Fruit fly (Drosophila melanogaster): ENCODE measurements around the gene CG32591.

CG32591 gene

DNA sequence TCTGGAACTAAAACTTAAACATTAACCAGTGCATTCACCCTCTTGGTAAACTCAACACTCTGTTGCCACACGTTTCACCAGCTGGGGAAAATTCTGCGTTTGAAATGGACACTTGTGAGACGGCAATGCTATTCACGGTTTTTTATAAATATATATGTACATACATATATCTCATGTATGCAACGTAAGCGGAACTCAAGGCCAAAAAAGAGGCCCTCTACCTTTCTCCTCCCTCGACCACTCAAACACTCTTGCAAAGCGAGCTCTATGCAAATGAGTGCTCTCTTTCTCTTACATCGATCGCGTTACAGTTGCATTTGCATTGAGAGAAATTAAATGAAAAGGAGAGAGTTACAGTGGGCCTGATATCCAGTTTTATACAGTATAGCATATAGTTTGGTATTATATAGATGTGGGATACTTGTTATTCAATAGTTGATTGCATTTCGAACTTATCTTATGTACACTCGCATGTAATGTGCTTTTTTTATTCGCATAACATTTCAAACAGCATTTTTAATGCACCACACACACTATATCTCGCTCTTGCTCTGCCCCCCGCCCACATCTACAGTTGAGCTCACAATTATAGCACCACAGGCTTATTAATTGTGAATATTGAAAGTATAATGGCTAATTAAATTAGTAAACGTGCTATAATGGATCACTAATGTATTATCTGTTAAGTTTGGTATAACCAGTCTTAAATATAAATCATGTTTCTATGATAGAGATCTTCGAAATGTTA, 23.5 kb upstream of the CG32591 start (continued):
- TF ChIP-seq chm (GFP tag; IDR thresholded peaks at IDR 0.05) = peak; percentile 61; the same call in 1 of the 2 replicates
- peak; percentile 64 for TF ChIP-seq CG10979 (tag; optimal IDR thresholded peaks at IDR 0.05)
- TF ChIP-seq gt (GFP tag; IDR thresholded peaks at IDR 0.05) = no peak
- TF ChIP-seq CG2199 (GFP tag; IDR thresholded peaks at IDR 0.05) = no peak
- peak; percentile 10 for TF ChIP-seq CG6654 (GFP tag; optimal IDR thresholded peaks at IDR 0.05)
- TF ChIP-seq Dip2 (GFP tag; IDR thresholded peaks at IDR 0.05) = no peak
- no peak for TF ChIP-seq HLH4C (GFP tag; IDR thresholded peaks at IDR 0.05; ENCODE audit: partially characterized antibody)
- peak; percentile 51 for TF ChIP-seq fd64A (GFP tag; optimal IDR thresholded peaks at IDR 0.05)
- TF ChIP-seq zfh1 (GFP tag; IDR thresholded peaks at IDR 0.05) = peak; percentile 67; the same call in 2 of the 3 replicates
- no peak for TF ChIP-seq vnd (GFP tag; IDR thresholded peaks at IDR 0.05; ENCODE audit: partially characterized antibody)
- TF ChIP-seq CG9609 (GFP tag; optimal IDR thresholded peaks at IDR 0.05) = peak; percentile 10
- no peak for TF ChIP-seq CG13894 (tag; optimal IDR thresholded peaks at IDR 0.05)
- TF ChIP-seq jing (GFP tag; optimal IDR thresholded peaks at IDR 0.05) = peak; percentile 25
- peak; percentile 80 for TF ChIP-seq CG17361 (GFP tag; IDR thresholded peaks at IDR 0.05)
- peak in 1 of 2 experiments; percentile 53 for TF ChIP-seq chif (GFP tag; optimal IDR thresholded peaks at IDR 0.05)
- peak; percentile 34; the same call in 1 of the 3 replicates for TF ChIP-seq gce (GFP tag; IDR thresholded peaks at IDR 0.05)
- TF ChIP-seq Mad (GFP tag; optimal IDR thresholded peaks at IDR 0.05) = peak; percentile 2
- peak; percentile 49 for TF ChIP-seq CG7556 (GFP tag; optimal IDR thresholded peaks at IDR 0.05)
- no peak for TF ChIP-seq twi (tag; optimal IDR thresholded peaks at IDR 0.05)
- no peak for TF ChIP-seq CG32532 (GFP tag; IDR thresholded peaks at IDR 0.05)
- peak; percentile 43 for TF ChIP-seq CG4424 (GFP tag; optimal IDR thresholded peaks at IDR 0.05)
- TF ChIP-seq CG18619 (GFP tag; optimal IDR thresholded peaks at IDR 0.05) = no peak
- 0 out of 3 replicates have a peak, but pooled peaks have one; percentile 27 for TF ChIP-seq sr (GFP tag; IDR thresholded peaks at IDR 0.05)
- no peak for TF ChIP-seq dati (GFP tag; IDR thresholded peaks at IDR 0.05)
- TF ChIP-seq nerfin-1 (tag; optimal IDR thresholded peaks at IDR 0.05) = peak; percentile 11
- TF ChIP-seq CG8944 (GFP tag; optimal IDR thresholded peaks at IDR 0.05) = peak; percentile 29
- TF ChIP-seq fd102C (GFP tag; optimal IDR thresholded peaks at IDR 0.05) = no peak
- no peak for TF ChIP-seq CG10274 (GFP tag; optimal IDR thresholded peaks at IDR 0.05)
- peak; percentile 33 for TF ChIP-seq CG16863 (GFP tag; optimal IDR thresholded peaks at IDR 0.05)
- no peak for TF ChIP-seq Mrtf (GFP tag; IDR thresholded peaks at IDR 0.05)
- TF ChIP-seq CG10654 (GFP tag; optimal IDR thresholded peaks at IDR 0.05) = peak; percentile 19
- TF ChIP-seq Ravus (GFP tag; IDR thresholded peaks at IDR 0.05) = no peak
- no peak for TF ChIP-seq wor (GFP tag; IDR thresholded peaks at IDR 0.05)
- no peak for TF ChIP-seq Sin3A (optimal IDR thresholded peaks at IDR 0.05)
- TF ChIP-seq ERR (GFP tag; optimal IDR thresholded peaks at IDR 0.05) = no peak
- no peak for TF ChIP-seq zen2 (GFP tag; IDR thresholded peaks at IDR 0.05; ENCODE audit: partially characterized antibody)
- TF ChIP-seq H2.0 (GFP tag; IDR thresholded peaks at IDR 0.05) = peak; percentile 34
- peak; percentile 36 for TF ChIP-seq tin (GFP tag; optimal IDR thresholded peaks at IDR 0.05)
- no peak for TF ChIP-seq gsb (GFP tag; IDR thresholded peaks at IDR 0.05)
- TF ChIP-seq ranshi (GFP tag; IDR thresholded peaks at IDR 0.05) = peak; percentile 37; the same call in 1 of the 2 replicates
- TF ChIP-seq CG13424 (tag; optimal IDR thresholded peaks at IDR 0.05) = peak; percentile 60
- TF ChIP-seq CG9817 (tag; optimal IDR thresholded peaks at IDR 0.05) = peak; percentile 6
- peak; percentile 16 for TF ChIP-seq Hsf (GFP tag; optimal IDR thresholded peaks at IDR 0.05)
- no peak for TF ChIP-seq CG10565 (GFP tag; optimal IDR thresholded peaks at IDR 0.05)
- TF ChIP-seq eve (GFP tag; optimal IDR thresholded peaks at IDR 0.05) = peak in 1 of 2 experiments; percentile 20
- peak; percentile 5 for TF ChIP-seq CG3281 (GFP tag; optimal IDR thresholded peaks at IDR 0.05)
- no peak for TF ChIP-seq rib (GFP tag; IDR thresholded peaks at IDR 0.05)
- no peak for TF ChIP-seq tio (GFP tag; optimal IDR thresholded peaks at IDR 0.05)
- peak; percentile 66 for TF ChIP-seq dmrt99B (tag; optimal IDR thresholded peaks at IDR 0.05)
- TF ChIP-seq CG17186 (GFP tag; optimal IDR thresholded peaks at IDR 0.05) = peak; percentile 21
